Fruit fly (Drosophila melanogaster) whole organism, embryonic: Measurements from ENCODE around the gene CG2129.

Experiments used
- Blimp-1 ChIP-seq: fragments of 200-800 bp; sonication (Bioruptor generic); optimal IDR thresholded peaks from 3 replicates; lab custom pipeline; 2018; ENCODE audit warnings: missing biosample characterization, missing genetic modification characterization, mild to moderate bottlenecking, moderate library complexity, missing genetic modification reagents
- CG3281 ChIP-seq: fragments of 200-800 bp; sonication (Bioruptor generic); optimal IDR thresholded peaks from 3 replicates; lab custom pipeline; 2017; ENCODE audit warnings: missing biosample characterization, mild to moderate bottlenecking, missing genetic modification characterization
- CG5180 ChIP-seq: fragments of 200-800 bp; sonication (Bioruptor generic); optimal IDR thresholded peaks from 3 replicates; lab custom pipeline; 2017; ENCODE audit warnings: missing biosample characterization, missing genetic modification characterization, mild to moderate bottlenecking, moderate library complexity, missing genetic modification reagents
- CG9797 ChIP-seq: fragments of 200-800 bp; sonication (Bioruptor generic); optimal IDR thresholded peaks from 3 replicates; lab custom pipeline; 2018; ENCODE audit warnings: missing biosample characterization, mild to moderate bottlenecking, missing genetic modification characterization
- NC2α ChIP-seq: fragments of 200-800 bp; sonication (Bioruptor generic); optimal IDR thresholded peaks from 2 replicates; lab custom pipeline; 2016; ENCODE audit warnings: missing biosample characterization, missing genetic modification characterization
- ac ChIP-seq: fragments of 200-800 bp; sonication (Bioruptor generic); optimal IDR thresholded peaks from 3 replicates; lab custom pipeline; 2017; ENCODE audit warnings: missing biosample characterization, mild to moderate bottlenecking, missing genetic modification characterization
- hth ChIP-seq: fragments of >200 bp; optimal IDR thresholded peaks from 2 replicates; lab custom pipeline; 2017; ENCODE audit warnings: inconsistent platforms
- jigr1 ChIP-seq: fragments of 200-800 bp; sonication (Bioruptor generic); IDR thresholded peaks from 3 replicates; pipeline ENCODE4 v1.3.6; 2022; ENCODE audit warnings: missing biosample characterization, missing genetic modification characterization
- nau ChIP-seq: fragments of 200-800 bp; sonication (Bioruptor generic); optimal IDR thresholded peaks from 3 replicates; lab custom pipeline; 2017; ENCODE audit warnings: missing biosample characterization, mild to moderate bottlenecking, missing genetic modification characterization, missing genetic modification reagents
- pfk ChIP-seq: fragments of 200-800 bp; sonication (Bioruptor generic); optimal IDR thresholded peaks from 2 replicates; lab custom pipeline; 2018; ENCODE audit warnings: missing biosample characterization, mild to moderate bottlenecking, missing genetic modification characterization, moderate library complexity
- phol ChIP-seq: fragments of 200-800 bp; sonication (Bioruptor generic); optimal IDR thresholded peaks from 3 replicates; lab custom pipeline; 2018; ENCODE audit warnings: missing biosample characterization, mild to moderate bottlenecking, missing genetic modification characterization, moderate library complexity

DNA sequence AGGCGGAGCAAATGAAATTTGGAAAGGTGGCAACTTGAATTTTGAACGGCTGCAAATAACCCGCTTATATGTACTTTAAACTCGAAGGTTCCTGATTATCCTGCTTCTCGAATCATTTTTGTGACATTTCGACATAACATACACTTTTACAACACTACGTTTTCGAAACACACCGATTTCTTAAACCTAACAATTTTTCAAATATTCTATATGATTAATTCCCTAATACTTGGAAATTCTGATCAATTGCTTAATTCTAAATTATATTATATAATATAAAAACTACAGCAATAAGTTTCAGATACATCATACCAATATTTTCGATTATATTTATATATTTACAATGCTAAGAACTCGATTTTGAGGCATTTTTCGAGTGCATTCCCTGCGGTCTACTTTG, 17.1 kb downstream of the CG2129 start, which contains the start of gene CG10761:
- TF ChIP-seq nau (GFP tag; lab: Kevin White, UChicago): no peak
- TF ChIP-seq phol (tag; lab: Kevin White, UChicago): no peak
- TF ChIP-seq jigr1 (GFP tag; lab: Robert Waterston, UW): no peak
- no peak for TF ChIP-seq NC2α (GFP tag; lab: Kevin White, UChicago)
- no peak for TF ChIP-seq CG3281 (GFP tag; lab: Kevin White, UChicago)
- no peak for TF ChIP-seq Blimp-1 (GFP tag; lab: Kevin White, UChicago)
- TF ChIP-seq pfk (GFP tag; lab: Kevin White, UChicago): no peak
- TF ChIP-seq hth: no peak
- TF ChIP-seq CG9797 (GFP tag; lab: Kevin White, UChicago): no peak
- TF ChIP-seq ac (GFP tag; lab: Kevin White, UChicago): no peak
- TF ChIP-seq CG5180 (GFP tag; lab: Kevin White, UChicago): no peak
